Fruit fly (Drosophila melanogaster) whole organism, wandering third instar larva: ENCODE measurements around the gene Srrm1.

Experiments used
- HLH106 ChIP-seq: fragments of 200-800 bp; optimal IDR thresholded peaks from 3 replicates; lab custom pipeline; 2019; ENCODE audit warnings: missing biosample characterization, mild to moderate bottlenecking, missing genetic modification characterization, moderate library complexity
- Jra ChIP-seq: sonication (Bioruptor generic); optimal IDR thresholded peaks from 2 replicates; lab custom pipeline; 2016; ENCODE audit warnings: missing biosample characterization, missing genetic modification characterization
- Myc ChIP-seq: fragments of >200 bp; optimal IDR thresholded peaks from 2 replicates; lab custom pipeline; 2017
- jim ChIP-seq: fragments of 175-275, 200-325 bp; sonication (Bioruptor generic); optimal IDR thresholded peaks from 2 replicates; lab custom pipeline; 2016; ENCODE audit warnings: missing biosample characterization, mild to moderate bottlenecking, missing genetic modification characterization
- lola ChIP-seq: fragments of >200 bp; optimal IDR thresholded peaks from 2 replicates; lab custom pipeline; 2017; ENCODE audit warnings: missing biosample characterization, missing genetic modification characterization
- pan ChIP-seq: fragments of >200 bp; optimal IDR thresholded peaks from 2 replicates; lab custom pipeline; 2017
- psq ChIP-seq: fragments of 200-800 bp; sonication (Bioruptor generic); optimal IDR thresholded peaks from 3 replicates; lab custom pipeline; 2017; ENCODE audit warnings: missing biosample characterization, mild to moderate bottlenecking, missing genetic modification characterization, moderate library complexity
- tai ChIP-seq: sonication (Bioruptor generic); optimal IDR thresholded peaks from 2 replicates; lab custom pipeline; 2016; ENCODE audit warnings: missing biosample characterization, missing genetic modification characterization

- TF ChIP-seq Myc (lab: Kevin White, UChicago), result no peak
- TF ChIP-seq psq (GFP tag; lab: Kevin White, UChicago), result peak; percentile 57
- TF ChIP-seq HLH106 (tag; lab: Kevin White, UChicago), result peak; percentile 61
- peak; percentile 4 for TF ChIP-seq Jra (GFP tag; lab: Kevin White, UChicago)
- TF ChIP-seq jim (GFP tag; lab: Kevin White, UChicago), result no peak
- TF ChIP-seq pan (lab: Kevin White, UChicago), result no peak
- TF ChIP-seq lola (GFP tag; lab: Kevin White, UChicago), result no peak
- TF ChIP-seq tai, result peak; percentile 80
These were observed 14.9 kb upstream of the Srrm1 start for dm6 chr3L:13021727-13022126.
